Worm (Caenorhabditis elegans): Measurements from ENCODE around the gene C16C8.12.

The C16C8.12 gene

ce11 chrII:3502520-3503323, 50.2 kb downstream of the C16C8.12 start, which contains the start of the genes col-71 and Y49F6B.2:
Gene col-71, minus strand, starts transcription at chrII:3502570.
Gene Y49F6B.2, plus strand, starts transcription at chrII:3502968.
- TF ChIP-seq snu-23 (GFP tag; optimal IDR thresholded peaks at IDR 0.05), result peak; percentile 86
- TF ChIP-seq nhr-77 (tag; optimal IDR thresholded peaks at IDR 0.05), result peak; percentile 11
- TF ChIP-seq skn-1 (tag; optimal IDR thresholded peaks at IDR 0.05), result peak; percentile 65
- peak; percentile 90 for TF ChIP-seq nhr-47 (tag; optimal IDR thresholded peaks at IDR 0.05)
- TF ChIP-seq mab-9 (GFP tag; IDR thresholded peaks at IDR 0.05), result peak; percentile 86
- TF ChIP-seq C04F5.9 (tag; optimal IDR thresholded peaks at IDR 0.05), result peak; percentile 80
- TF ChIP-seq egl-27 (tag; optimal IDR thresholded peaks at IDR 0.05), result no peak
- TF ChIP-seq efl-1 (optimal IDR thresholded peaks at IDR 0.05), result peak; percentile 78 to 79
- peak; percentile 80 to 97 for TF ChIP-seq efl-1 (GFP tag; optimal IDR thresholded peaks at IDR 0.05 in 1 of 2)
- TF ChIP-seq tlp-1 (tag; optimal IDR thresholded peaks at IDR 0.05), result no peak
- TF ChIP-seq ceh-8 (GFP tag; optimal IDR thresholded peaks at IDR 0.05), result peak; percentile 96
- peak in 1 of 2 experiments; percentile 53 for TF ChIP-seq mdl-1 (tag; optimal IDR thresholded peaks at IDR 0.05)
- TF ChIP-seq nhr-76 (tag; optimal IDR thresholded peaks at IDR 0.05), result no peak
- peak; percentile 91 for TF ChIP-seq egl-13 (tag; optimal IDR thresholded peaks at IDR 0.05)
- TF ChIP-seq dsc-1 (tag; optimal IDR thresholded peaks at IDR 0.05), result peak; percentile 94
- TF ChIP-seq aha-1 (tag; optimal IDR thresholded peaks at IDR 0.05), result no peak
- TF ChIP-seq mep-1 (tag; optimal IDR thresholded peaks at IDR 0.05), result peak; percentile 85
- TF ChIP-seq sup-37 (GFP tag; optimal IDR thresholded peaks at IDR 0.05), result no peak
- TF ChIP-seq alr-1 (tag; optimal IDR thresholded peaks at IDR 0.05; ENCODE audit: borderline replicate concordance), result no peak
- peak; percentile 80 for TF ChIP-seq unc-98 (GFP tag; IDR thresholded peaks at IDR 0.05)
- peak; percentile 76 for TF ChIP-seq nhr-20 (tag; optimal IDR thresholded peaks at IDR 0.05)
- TF ChIP-seq grh-1 (GFP tag; IDR thresholded peaks at IDR 0.05), result peak; percentile 57
- TF ChIP-seq xbp-1 (tag; optimal IDR thresholded peaks at IDR 0.05), result peak; percentile 87
- TF ChIP-seq snpc-4 (tag; optimal IDR thresholded peaks at IDR 0.05), result peak; percentile 58
- TF ChIP-seq pax-3 (tag; optimal IDR thresholded peaks at IDR 0.05), result peak; percentile 81
- TF ChIP-seq nhr-85 (tag), result peak; percentile 91
- TF ChIP-seq rnt-1 (tag; optimal IDR thresholded peaks at IDR 0.05), result peak; percentile 98
- peak; percentile 57 for TF ChIP-seq blmp-1 (tag; optimal IDR thresholded peaks at IDR 0.05)
- peak; percentile 74 for TF ChIP-seq isw-1 (GFP tag; IDR thresholded peaks at IDR 0.05)
- TF ChIP-seq pag-3 (tag; optimal IDR thresholded peaks at IDR 0.05; ENCODE audit: borderline replicate concordance, insufficient read depth), result no peak
- TF ChIP-seq nhr-28 (tag; optimal IDR thresholded peaks at IDR 0.05), result no peak
- TF ChIP-seq lsy-2 (tag; optimal IDR thresholded peaks at IDR 0.05), result peak; percentile 84 to 85
- TF ChIP-seq sox-4 (tag; optimal IDR thresholded peaks at IDR 0.05), result peak; percentile 76
- TF ChIP-seq tbx-2 (tag; optimal IDR thresholded peaks at IDR 0.05), result peak; percentile 89
- TF ChIP-seq nhr-84 (tag; optimal IDR thresholded peaks at IDR 0.05), result no peak
- TF ChIP-seq unc-86 (tag; optimal IDR thresholded peaks at IDR 0.05), result peak; percentile 75
- TF ChIP-seq lin-35 (GFP tag; optimal IDR thresholded peaks at IDR 0.05), result peak; percentile 71 to 74
- no peak for TF ChIP-seq unc-30 (tag; optimal IDR thresholded peaks at IDR 0.05)
- TF ChIP-seq vab-15 (tag; optimal IDR thresholded peaks at IDR 0.05), result peak; percentile 47
- TF ChIP-seq nhr-12 (tag; optimal IDR thresholded peaks at IDR 0.05), result no peak
- no peak for TF ChIP-seq ztf-4 (tag; optimal IDR thresholded peaks at IDR 0.05)
- TF ChIP-seq swsn-7 (tag; optimal IDR thresholded peaks at IDR 0.05), result peak; percentile 81
- peak; percentile 65 to 79 (median 74) for TF ChIP-seq dpl-1 (GFP tag; optimal IDR thresholded peaks at IDR 0.05)
- no peak for TF ChIP-seq efl-3 (GFP tag; optimal IDR thresholded peaks at IDR 0.05)
- peak; percentile 68 for TF ChIP-seq elt-2 (tag; optimal IDR thresholded peaks at IDR 0.05)
- TF ChIP-seq elt-3 (tag; optimal IDR thresholded peaks at IDR 0.05), result peak in 2 of 6 experiments; percentile 21 to 40
- no peak for TF ChIP-seq ceh-63 (GFP tag; optimal IDR thresholded peaks at IDR 0.05)
- TF ChIP-seq hlh-17 (GFP tag; optimal IDR thresholded peaks at IDR 0.05; ENCODE audit: borderline replicate concordance), result no peak
- peak; percentile 90 for TF ChIP-seq lin-15B (tag; optimal IDR thresholded peaks at IDR 0.05)
- no peak for TF ChIP-seq mef-2 (tag; optimal IDR thresholded peaks at IDR 0.05)
- no peak for TF ChIP-seq sptf-1 (tag; optimal IDR thresholded peaks at IDR 0.05)
